Fruit fly (Drosophila melanogaster) whole organism, embryonic: ENCODE measurements around the gene CG6294.

Source experiments
- Bdp1 ChIP-seq: fragments of 200-800 bp; sonication (Bioruptor generic); optimal IDR thresholded peaks from 3 replicates; lab custom pipeline; 2016; ENCODE audit warnings: missing biosample characterization, missing genetic modification characterization
- CG10274 ChIP-seq: fragments of 200-800 bp; sonication (Bioruptor generic); optimal IDR thresholded peaks from 3 replicates; lab custom pipeline; 2017; ENCODE audit warnings: missing biosample characterization, mild to moderate bottlenecking, missing genetic modification characterization
- CG10959 ChIP-seq: fragments of 200-800 bp; sonication (Bioruptor generic); IDR thresholded peaks from 2 replicates; pipeline ENCODE4 v1.3.6; 2022; ENCODE audit warnings: missing biosample characterization, missing genetic modification characterization
- CG13775 ChIP-seq: fragments of 200-800 bp; sonication (Bioruptor generic); optimal IDR thresholded peaks from 3 replicates; lab custom pipeline; 2017; ENCODE audit warnings: missing biosample characterization, mild to moderate bottlenecking, missing genetic modification characterization
- CG15011 ChIP-seq: fragments of 200-800 bp; sonication (Bioruptor generic); optimal IDR thresholded peaks from 3 replicates; lab custom pipeline; 2018; ENCODE audit warnings: missing biosample characterization, mild to moderate bottlenecking, missing genetic modification characterization
- CG15073 ChIP-seq: fragments of 200-800 bp; sonication (Bioruptor generic); optimal IDR thresholded peaks from 2 replicates; lab custom pipeline; 2016; ENCODE audit warnings: missing biosample characterization, missing genetic modification characterization
- CG15269 ChIP-seq: fragments of 200-800 bp; sonication (Bioruptor generic); optimal IDR thresholded peaks from 2 replicates; lab custom pipeline; 2018; ENCODE audit warnings: missing biosample characterization, mild to moderate bottlenecking, missing genetic modification characterization, moderate library complexity
- CG17385 ChIP-seq: fragments of 200-800 bp; sonication (Bioruptor generic); optimal IDR thresholded peaks from 3 replicates; lab custom pipeline; 2018; ENCODE audit warnings: missing biosample characterization, mild to moderate bottlenecking, missing genetic modification characterization
- CG17829 ChIP-seq: fragments of 200-800 bp; optimal IDR thresholded peaks from 2 replicates; lab custom pipeline; 2019; ENCODE audit warnings: missing biosample characterization, mild to moderate bottlenecking, missing genetic modification characterization, moderate library complexity
- CG1792 ChIP-seq: fragments of 200-800 bp; sonication (Bioruptor generic); optimal IDR thresholded peaks from 2 replicates; lab custom pipeline; 2016; ENCODE audit warnings: missing biosample characterization, missing genetic modification characterization
- CG18011 ChIP-seq: fragments of 200-800 bp; sonication (Bioruptor generic); optimal IDR thresholded peaks from 2 replicates; lab custom pipeline; 2017; ENCODE audit warnings: missing biosample characterization, missing genetic modification characterization, mild to moderate bottlenecking, moderate library complexity, missing genotype
- CG1832 ChIP-seq: fragments of 200-800 bp; sonication (Bioruptor generic); optimal IDR thresholded peaks from 2 replicates; lab custom pipeline; 2017; ENCODE audit warnings: missing biosample characterization, mild to moderate bottlenecking, missing genetic modification characterization, inconsistent platforms
- CG18599 ChIP-seq: fragments of 200-800 bp; sonication (Bioruptor generic); optimal IDR thresholded peaks from 3 replicates; lab custom pipeline; 2017; ENCODE audit warnings: missing biosample characterization, missing genetic modification characterization, mild to moderate bottlenecking, moderate library complexity, missing genetic modification reagents
- CG3065 ChIP-seq: fragments of 200-800 bp; sonication (Bioruptor generic); optimal IDR thresholded peaks from 2 replicates; lab custom pipeline; 2016; ENCODE audit warnings: missing biosample characterization, missing genetic modification characterization
- CG31441 ChIP-seq: fragments of 200-800 bp; sonication (Bioruptor generic); IDR thresholded peaks from 2 replicates; pipeline ENCODE4 v1.3.6; 2022; ENCODE audit warnings: missing biosample characterization, missing genetic modification characterization
- CG4424 ChIP-seq: fragments of 200-800 bp; sonication (Bioruptor generic); optimal IDR thresholded peaks from 3 replicates; lab custom pipeline; 2016; ENCODE audit warnings: missing biosample characterization, missing genetic modification characterization
- CG6689 ChIP-seq: fragments of 200-800 bp; sonication (Bioruptor generic); IDR thresholded peaks from 2 replicates; pipeline ENCODE4 v1.3.6; 2022; ENCODE audit warnings: missing biosample characterization, missing genetic modification characterization
- CG7556 ChIP-seq: fragments of 200-800 bp; sonication (Bioruptor generic); optimal IDR thresholded peaks from 2 replicates; lab custom pipeline; 2017; ENCODE audit warnings: missing biosample characterization, mild to moderate bottlenecking, missing genetic modification characterization
- CG8478 ChIP-seq: fragments of >200 bp; optimal IDR thresholded peaks from 2 replicates; lab custom pipeline; 2018
- CG9727 ChIP-seq: fragments of 200-800 bp; sonication (Bioruptor generic); optimal IDR thresholded peaks from 3 replicates; lab custom pipeline; 2017; ENCODE audit warnings: missing biosample characterization, mild to moderate bottlenecking, missing genetic modification characterization
- CkIIα-i1 ChIP-seq: fragments of 200-800 bp; sonication (Bioruptor generic); IDR thresholded peaks from 2 replicates; pipeline ENCODE4 v1.3.6; 2022; ENCODE audit warnings: missing biosample characterization, missing genetic modification characterization
- Dbx ChIP-seq: fragments of 200-800 bp; sonication (Bioruptor generic); IDR thresholded peaks from 3 replicates; pipeline ENCODE4 v1.3.6; 2022; ENCODE audit warnings: missing biosample characterization, missing genetic modification characterization
- Elba2 ChIP-seq: fragments of 200-800 bp; sonication (Bioruptor generic); optimal IDR thresholded peaks from 3 replicates; lab custom pipeline; 2016; ENCODE audit warnings: missing biosample characterization, missing genetic modification characterization
- Ets65A ChIP-seq: fragments of 200-800 bp; sonication (Bioruptor generic); peaks from one replicate; lab custom pipeline; 2016; ENCODE audit warnings: missing biosample characterization, missing genetic modification characterization
- Gug ChIP-seq: fragments of 200-800 bp; sonication (Bioruptor generic); IDR thresholded peaks from 4 replicates; pipeline ENCODE4 v1.3.6; 2022; ENCODE audit warnings: missing biosample characterization, missing genetic modification characterization
- HLH3B ChIP-seq: fragments of 200-800 bp; sonication (Bioruptor generic); IDR thresholded peaks from 2 replicates; pipeline ENCODE4 v1.3.6; 2022; ENCODE audit warnings: missing biosample characterization, missing genetic modification characterization
- Lhr ChIP-seq: fragments of 200-800 bp; sonication (Bioruptor generic); optimal IDR thresholded peaks from 3 replicates; lab custom pipeline; 2017; ENCODE audit warnings: mild to moderate bottlenecking, missing biosample characterization, missing genetic modification reagents, missing genetic modification characterization
- Neu2 ChIP-seq: fragments of 200-800 bp; sonication (Bioruptor generic); optimal IDR thresholded peaks from 3 replicates; lab custom pipeline; 2016; ENCODE audit warnings: missing biosample characterization, missing genetic modification characterization, borderline replicate concordance
- Oli ChIP-seq: fragments of 200-800 bp; sonication (Bioruptor generic); optimal IDR thresholded peaks from 2 replicates; lab custom pipeline; 2018; ENCODE audit warnings: missing biosample characterization, mild to moderate bottlenecking, missing genetic modification characterization, moderate library complexity
- PHDP ChIP-seq: fragments of 200-800 bp; sonication (Bioruptor generic); optimal IDR thresholded peaks from 3 replicates; lab custom pipeline; 2018; ENCODE audit warnings: missing biosample characterization, mild to moderate bottlenecking, missing genetic modification characterization, moderate library complexity
- Rx ChIP-seq: fragments of 200-800 bp; sonication (Bioruptor generic); IDR thresholded peaks from 2 replicates; pipeline ENCODE4 v1.3.6; 2022; ENCODE audit warnings: missing biosample characterization, missing genetic modification characterization
- Trl ChIP-seq, 3 experiments: fragments of >200 bp in 2 of 3; fragments of 200-800 bp in 1 of 3; sonication (Bioruptor generic) in 1 of 3; optimal IDR thresholded peaks; 2 replicates in 1 of 3; 3 replicates in 2 of 3; lab custom pipeline; 2016 to 2017; ENCODE audit warnings: missing biosample characterization in 1 of 3, missing genetic modification characterization in 1 of 3
- Xbp1 ChIP-seq: fragments of 200-800 bp; sonication (Bioruptor generic); optimal IDR thresholded peaks from 3 replicates; lab custom pipeline; 2016; ENCODE audit warnings: missing biosample characterization, mild to moderate bottlenecking, missing genetic modification characterization
- bcd ChIP-seq: fragments of 200-800 bp; sonication (Bioruptor generic); optimal IDR thresholded peaks from 2 replicates; lab custom pipeline; 2017; ENCODE audit warnings: missing biosample characterization, mild to moderate bottlenecking, missing genetic modification characterization
- cas ChIP-seq: fragments of 200-800 bp; sonication (Bioruptor generic); IDR thresholded peaks from 2 replicates; pipeline ENCODE4 v1.3.6; 2022; ENCODE audit warnings: missing biosample characterization, missing genetic modification characterization
- cg ChIP-seq: fragments of 200-800 bp; sonication (Bioruptor generic); optimal IDR thresholded peaks from 3 replicates; lab custom pipeline; 2019; ENCODE audit warnings: missing biosample characterization, mild to moderate bottlenecking, missing genetic modification characterization, moderate library complexity
- chn ChIP-seq: fragments of 200-800 bp; sonication (Bioruptor generic); optimal IDR thresholded peaks from 2 replicates; lab custom pipeline; 2016; ENCODE audit warnings: missing biosample characterization, missing genetic modification characterization
- crol ChIP-seq: fragments of 200-800 bp; sonication (Bioruptor generic); IDR thresholded peaks from 2 replicates; pipeline ENCODE4 v1.3.6; 2022; ENCODE audit warnings: missing biosample characterization, missing genetic modification characterization
- crp ChIP-seq, 2 experiments: fragments of 200-800 bp; sonication (Bioruptor generic); optimal IDR thresholded peaks; 2 replicates in 1 of 2; 3 replicates in 1 of 2; lab custom pipeline; 2017; ENCODE audit warnings: missing biosample characterization in 2 of 2, missing genetic modification characterization in 2 of 2, mild to moderate bottlenecking in 1 of 2, moderate library complexity in 1 of 2
- esg ChIP-seq: fragments of 200-800 bp; sonication (Bioruptor generic); conservative IDR thresholded peaks from 2 replicates; pipeline ENCODE4 v1.3.6; 2022; ENCODE audit warnings: missing biosample characterization, missing genetic modification characterization
- gsb ChIP-seq: fragments of 200-800 bp; sonication (Bioruptor generic); IDR thresholded peaks from 2 replicates; pipeline ENCODE4 v1.3.6; 2022; ENCODE audit warnings: missing biosample characterization, missing genetic modification characterization
- ind ChIP-seq: fragments of 200-800 bp; sonication (Bioruptor generic); optimal IDR thresholded peaks from 3 replicates; lab custom pipeline; 2016; ENCODE audit warnings: missing biosample characterization, missing genetic modification characterization
- kah ChIP-seq: fragments of 200-800 bp; sonication (Bioruptor generic); optimal IDR thresholded peaks from 2 replicates; lab custom pipeline; 2018; ENCODE audit warnings: missing biosample characterization, mild to moderate bottlenecking, missing genetic modification characterization
- nom ChIP-seq: fragments of 200-800 bp; sonication (Bioruptor generic); optimal IDR thresholded peaks from 2 replicates; lab custom pipeline; 2017; ENCODE audit warnings: missing biosample characterization, missing genetic modification characterization, mild to moderate bottlenecking, moderate library complexity, missing genetic modification reagents
- oc ChIP-seq: fragments of 200-800 bp; sonication (Bioruptor generic); optimal IDR thresholded peaks from 2 replicates; lab custom pipeline; 2018; ENCODE audit warnings: missing biosample characterization, mild to moderate bottlenecking, missing genetic modification characterization, moderate library complexity
- onecut ChIP-seq: fragments of 200-800 bp; sonication (Bioruptor generic); IDR thresholded peaks from 2 replicates; pipeline ENCODE4 v1.3.6; 2022; ENCODE audit warnings: missing biosample characterization, missing genetic modification characterization
- sens ChIP-seq: fragments of 200-800 bp; sonication (Bioruptor generic); peaks from one replicate; lab custom pipeline; 2016; ENCODE audit warnings: missing biosample characterization, missing genetic modification characterization
- sob ChIP-seq: fragments of 200-800 bp; sonication (Bioruptor generic); IDR thresholded peaks from 2 replicates; pipeline ENCODE4 v1.3.6; 2022; ENCODE audit warnings: missing biosample characterization, missing genetic modification characterization
- zen ChIP-seq: fragments of 200-800 bp; sonication (Bioruptor generic); optimal IDR thresholded peaks from 3 replicates; lab custom pipeline; 2018; ENCODE audit warnings: missing biosample characterization, mild to moderate bottlenecking, missing genetic modification characterization, moderate library complexity
- zfh2 ChIP-seq: fragments of 200-800 bp; sonication (Bioruptor generic); optimal IDR thresholded peaks from 2 replicates; lab custom pipeline; 2016; ENCODE audit warnings: missing biosample characterization, missing genetic modification characterization

CG6294 gene

DNA sequence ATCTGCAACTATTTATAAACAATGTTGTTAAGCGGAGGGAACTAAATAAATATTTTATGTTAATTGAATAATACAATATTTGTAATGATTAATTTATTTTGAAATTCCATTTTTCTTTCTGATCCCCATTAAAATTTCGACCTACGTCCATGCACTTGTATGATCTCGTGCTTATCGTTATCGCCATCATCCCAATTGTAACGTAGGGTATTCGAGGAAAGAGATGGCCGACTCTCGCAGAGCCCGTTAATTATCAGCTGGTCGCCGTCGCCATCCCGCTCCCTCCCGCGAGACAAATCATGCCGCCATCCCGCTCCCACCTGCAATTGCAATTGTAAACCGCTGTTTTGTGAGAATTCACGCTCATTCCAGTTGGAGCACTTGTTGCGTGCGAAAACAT is 9.4 kb upstream of the CG6294 start, which contains the start of gene CG11655 (continued):
- TF ChIP-seq zfh2 (GFP tag; lab: Kevin White, UChicago) (peak; percentile 5), nom (GFP tag; lab: Kevin White, UChicago) (peak; percentile 45), gsb (no peak), Neu2 (GFP tag; lab: Kevin White, UChicago) (no peak), crol (GFP tag; lab: Robert Waterston, UW) (0 out of 2 replicates have a peak, but pooled peaks have one; percentile 27), Elba2 (GFP tag; lab: Kevin White, UChicago) (peak; percentile 83), CG18011 (GFP tag; lab: Kevin White, UChicago) (no peak), Lhr (GFP tag; lab: Kevin White, UChicago) (peak; percentile 8), Gug (GFP tag; lab: Robert Waterston, UW) (peak; percentile 43; the same call in 1 of the 4 replicates), Trl (optimal IDR thresholded peaks at IDR 0.05; lab: Kevin White, UChicago) (no peak), Trl (GFP tag; optimal IDR thresholded peaks at IDR 0.05; lab: Kevin White, UChicago) (no peak), zen (tag; lab: Kevin White, UChicago) (peak; percentile 80), HLH3B (0 out of 2 replicates have a peak, but pooled peaks have one; percentile 13), CG9727 (peak; percentile 40), CG3065 (no peak), Bdp1 (no peak), CG7556 (GFP tag; lab: Kevin White, UChicago) (peak; percentile 10), chn (GFP tag; lab: Kevin White, UChicago) (peak; percentile 4), CG15011 (GFP tag; lab: Kevin White, UChicago) (no peak), esg (GFP tag; lab: Robert Waterston, UW) (peak; percentile 30; the same call in 1 of the 2 replicates), CG10959 (no peak), sob (peak; percentile 23; the same call in 1 of the 2 replicates), CG15269 (tag; lab: Kevin White, UChicago) (no peak), Dbx (peak; percentile 52; the same call in 1 of the 3 replicates), crp (GFP tag; optimal IDR thresholded peaks at IDR 0.05; lab: Kevin White, UChicago) (peak in 1 of 2 experiments; percentile 80), Ets65A (GFP tag; lab: Kevin White, UChicago) (peak; percentile 45), onecut (GFP tag; lab: Robert Waterston, UW) (peak; percentile 30; the same call in 1 of the 2 replicates), CG1832 (GFP tag; lab: Kevin White, UChicago) (peak; percentile 82), CG6689 (GFP tag; lab: Robert Waterston, UW) (0 out of 2 replicates have a peak, but pooled peaks have one; percentile 30), ind (GFP tag; lab: Kevin White, UChicago) (peak; percentile 41), Oli (tag; lab: Kevin White, UChicago) (peak; percentile 37), CG8478 (lab: Kevin White, UChicago) (peak; percentile 66), kah (peak; percentile 5), CG1792 (GFP tag; lab: Kevin White, UChicago) (no peak), CG13775 (GFP tag; lab: Kevin White, UChicago) (peak; percentile 14), PHDP (tag; lab: Kevin White, UChicago) (peak; percentile 43), CkIIα-i1 (GFP tag; lab: Robert Waterston, UW) (no peak), sens (peak; percentile 84), Xbp1 (GFP tag; lab: Kevin White, UChicago) (peak; percentile 23), CG18599 (GFP tag; lab: Kevin White, UChicago) (peak; percentile 39), CG17829 (tag; lab: Kevin White, UChicago) (peak; percentile 38), bcd (GFP tag; lab: Kevin White, UChicago) (peak; percentile 32), Rx (GFP tag; lab: Robert Waterston, UW) (0 out of 2 replicates have a peak, but pooled peaks have one; percentile 23), CG4424 (GFP tag; lab: Kevin White, UChicago) (peak; percentile 41), oc (no peak), CG15073 (no peak), CG17385 (GFP tag; lab: Kevin White, UChicago) (no peak), CG10274 (GFP tag; lab: Kevin White, UChicago) (peak; percentile 99), CG31441 (GFP tag; lab: Robert Waterston, UW) (peak; percentile 38; the same call in 1 of the 2 replicates), cg (GFP tag; lab: Kevin White, UChicago) (no peak), cas (no peak)
